Worm (Caenorhabditis elegans) whole organism, L4 larva: ENCODE results near the gene F20G2.2.
A peak's percentile ranks its signal among the peaks of the same experiment; 100 is the strongest.

Experiments
- D1046.2 ChIP-seq: fragments of 200-800 bp; sonication (Bioruptor generic); IDR thresholded peaks from 2 replicates; pipeline ENCODE4 v1.3.6; 2022; ENCODE audit warnings: missing genetic modification characterization, missing compliant biosample characterization
- F37D6.2 ChIP-seq: sonication (generic microtip); optimal IDR thresholded peaks from 2 replicates; lab custom pipeline; 2016; ENCODE audit warnings: mild to moderate bottlenecking, missing genetic modification characterization, missing compliant biosample characterization
- R02D3.7 ChIP-seq: fragments of 150-350 bp; sonication (generic microtip); optimal IDR thresholded peaks from 3 replicates; lab custom pipeline; 2014; ENCODE audit warnings: missing biosample characterization, missing genetic modification characterization
- T20F7.1 ChIP-seq: fragments of 200-800 bp; sonication (Bioruptor generic); optimal IDR thresholded peaks from 2 replicates; lab custom pipeline; 2018; ENCODE audit warnings: mild to moderate bottlenecking, missing genetic modification characterization, missing compliant biosample characterization
- T26A8.4 ChIP-seq: fragments of 200-800 bp; sonication (Bioruptor generic); IDR thresholded peaks from 2 replicates; pipeline ENCODE4 v1.3.6; 2022; ENCODE audit warnings: missing genetic modification characterization, missing compliant biosample characterization
- Y105C5A.15 ChIP-seq: fragments of 200-800 bp; sonication (Bioruptor generic); IDR thresholded peaks from 2 replicates; pipeline ENCODE4 v1.3.6; 2022; ENCODE audit warnings: missing genetic modification characterization, missing compliant biosample characterization
- Y75B8A.6 ChIP-seq: fragments of 200-800 bp; sonication (Bioruptor generic); IDR thresholded peaks from 2 replicates; pipeline ENCODE4 v1.3.6; 2022; ENCODE audit warnings: missing genetic modification reagents, missing genetic modification characterization, missing compliant biosample characterization
- aha-1 ChIP-seq: fragments of 150-350 bp; peaks from one replicate; lab custom pipeline; 2014; ENCODE audit warnings: missing biosample characterization, missing genetic modification characterization
- arid-1 ChIP-seq: fragments of 200-800 bp; sonication (Bioruptor generic); conservative IDR thresholded peaks from 2 replicates; pipeline ENCODE4 v1.3.6; 2022; ENCODE audit warnings: missing genetic modification reagents, missing genetic modification characterization, missing compliant biosample characterization
- ceh-44 ChIP-seq: fragments of 200-800 bp; sonication (Bioruptor generic); IDR thresholded peaks from 2 replicates; pipeline ENCODE4 v1.3.6; 2022; ENCODE audit warnings: missing genetic modification reagents, missing genetic modification characterization, missing compliant biosample characterization
- ces-1 ChIP-seq: fragments of 150-350 bp; sonication (generic microtip); optimal IDR thresholded peaks from 4 replicates; lab custom pipeline; 2014; ENCODE audit warnings: missing biosample characterization, missing genetic modification reagents, missing genetic modification characterization
- cey-2 ChIP-seq: sonication (generic microtip); optimal IDR thresholded peaks from 3 replicates; lab custom pipeline; 2017; ENCODE audit warnings: missing genetic modification characterization, mild to moderate bottlenecking, missing compliant biosample characterization, antibody characterized with exemption, borderline replicate concordance; ENCODE audit not compliant: insufficient read depth
- daf-12 ChIP-seq: fragments of 150-350 bp; optimal IDR thresholded peaks from 2 replicates; lab custom pipeline; 2014; ENCODE audit warnings: missing biosample characterization, missing genetic modification reagents, missing genetic modification characterization
- daf-16 ChIP-seq, 3 experiments: sonication (generic microtip); optimal IDR thresholded peaks; 2 replicates each; lab custom pipeline; 2016 to 2017; ENCODE audit warnings: missing genetic modification characterization in 3 of 3, missing genetic modification reagents in 3 of 3, mild to moderate bottlenecking in 2 of 3, missing compliant biosample characterization in 2 of 3, missing biosample characterization in 1 of 3, moderate library complexity in 1 of 3
- daf-8 ChIP-seq: fragments of 200-800 bp; sonication (Bioruptor generic); IDR thresholded peaks from 2 replicates; pipeline ENCODE4 v1.3.6; 2022; ENCODE audit warnings: missing genetic modification characterization, missing compliant biosample characterization
- dmd-6 ChIP-seq: fragments of 200-800 bp; sonication (Bioruptor generic); IDR thresholded peaks from 2 replicates; pipeline ENCODE4 v1.3.6; 2022; ENCODE audit warnings: missing genetic modification reagents, missing genetic modification characterization, missing compliant biosample characterization
- dmd-9 ChIP-seq: fragments of 200-800 bp; sonication (Bioruptor generic); IDR thresholded peaks from 2 replicates; pipeline ENCODE4 v1.3.6; 2022; ENCODE audit warnings: missing genetic modification reagents, missing genetic modification characterization, missing compliant biosample characterization
- duxl-1 ChIP-seq: sonication (generic microtip); optimal IDR thresholded peaks from 2 replicates; lab custom pipeline; 2016; ENCODE audit warnings: mild to moderate bottlenecking, missing genetic modification characterization, moderate library complexity, missing compliant biosample characterization; ENCODE audit not compliant: poor library complexity
- dve-1 ChIP-seq: sonication (generic microtip); optimal IDR thresholded peaks from 2 replicates; lab custom pipeline; 2017; ENCODE audit warnings: antibody characterized with exemption, mild to moderate bottlenecking, missing genetic modification characterization, missing compliant biosample characterization; ENCODE audit not compliant: insufficient read depth
- egl-27 ChIP-seq: sonication (generic microtip); optimal IDR thresholded peaks from 3 replicates; lab custom pipeline; 2017; ENCODE audit warnings: missing biosample characterization, missing genetic modification reagents, missing genetic modification characterization
- fkh-10 ChIP-seq: fragments of 150-350 bp; optimal IDR thresholded peaks from 2 replicates; lab custom pipeline; 2014; ENCODE audit warnings: missing biosample characterization, missing genetic modification reagents, missing genetic modification characterization
- fos-1 ChIP-seq: fragments of 150-350 bp; optimal IDR thresholded peaks from 2 replicates; lab custom pipeline; 2014; ENCODE audit warnings: missing biosample characterization, missing genetic modification characterization
- hif-1 ChIP-seq, 2 experiments: sonication (generic microtip); optimal IDR thresholded peaks; 2 replicates each; lab custom pipeline; 2016 to 2017; ENCODE audit warnings: missing compliant biosample characterization in 2 of 2, missing genetic modification characterization in 2 of 2, missing genetic modification reagents in 2 of 2, missing genotype in 2 of 2, mild to moderate bottlenecking in 1 of 2
- hlh-11 ChIP-seq: fragments of 200-800 bp; sonication (Bioruptor generic); optimal IDR thresholded peaks from 2 replicates; lab custom pipeline; 2018; ENCODE audit warnings: mild to moderate bottlenecking, missing genetic modification characterization, missing compliant biosample characterization
- hmg-1.1 ChIP-seq: fragments of 200-800 bp; sonication (Bioruptor generic); IDR thresholded peaks from 2 replicates; pipeline ENCODE4 v1.3.6; 2022; ENCODE audit warnings: missing genetic modification reagents, missing genetic modification characterization, missing compliant biosample characterization
- lin-1 ChIP-seq: fragments of 200-800 bp; sonication (Bioruptor generic); IDR thresholded peaks from 2 replicates; pipeline ENCODE4 v1.3.6; 2022; ENCODE audit warnings: missing genetic modification reagents, missing genetic modification characterization, missing compliant biosample characterization
- lin-38 ChIP-seq: fragments of 200-800 bp; sonication (Bioruptor generic); IDR thresholded peaks from 2 replicates; pipeline ENCODE4 v1.3.6; 2022; ENCODE audit warnings: missing genetic modification reagents, missing genetic modification characterization, missing compliant biosample characterization
- mdl-1 ChIP-seq, 2 experiments: fragments of 150-350 bp in 1 of 2; sonication (generic microtip) in 1 of 2; optimal IDR thresholded peaks; 2 replicates each; lab custom pipeline; 2014 to 2017; ENCODE audit warnings: missing biosample characterization in 2 of 2, missing genetic modification characterization in 2 of 2
- mep-1 ChIP-seq: fragments of 150-350 bp; sonication (generic microtip); optimal IDR thresholded peaks from 3 replicates; lab custom pipeline; 2014; ENCODE audit warnings: missing biosample characterization, missing genetic modification characterization
- mes-2 ChIP-seq: sonication (generic microtip); optimal IDR thresholded peaks from 2 replicates; lab custom pipeline; 2016; ENCODE audit warnings: missing genotype, mild to moderate bottlenecking, missing genetic modification characterization, missing compliant biosample characterization; ENCODE audit not compliant: poor library complexity, severe bottlenecking
- mxl-2 ChIP-seq: fragments of 200-800 bp; sonication (Bioruptor generic); conservative IDR thresholded peaks from 2 replicates; pipeline ENCODE4 v1.3.6; 2022; ENCODE audit warnings: missing genetic modification reagents, missing genetic modification characterization, missing compliant biosample characterization
- nhr-10 ChIP-seq: fragments of 150-350 bp; optimal IDR thresholded peaks from 2 replicates; lab custom pipeline; 2014; ENCODE audit warnings: missing biosample characterization, missing genetic modification characterization
- nhr-102 ChIP-seq: sonication (generic microtip); optimal IDR thresholded peaks from 2 replicates; lab custom pipeline; 2016; ENCODE audit warnings: mild to moderate bottlenecking, missing genetic modification characterization, moderate library complexity, missing compliant biosample characterization
- nhr-11 ChIP-seq: fragments of 150-350 bp; optimal IDR thresholded peaks from 2 replicates; lab custom pipeline; 2014; ENCODE audit warnings: missing biosample characterization, missing genetic modification characterization
- nhr-111 ChIP-seq: fragments of 200-800 bp; sonication (Bioruptor generic); optimal IDR thresholded peaks from 2 replicates; lab custom pipeline; 2018; ENCODE audit warnings: mild to moderate bottlenecking, missing genetic modification characterization, missing compliant biosample characterization
- nhr-42 ChIP-seq: fragments of 200-800 bp; sonication (Bioruptor generic); IDR thresholded peaks from 2 replicates; pipeline ENCODE4 v1.3.6; 2022; ENCODE audit warnings: missing genetic modification characterization, missing compliant biosample characterization
- nhr-6 ChIP-seq: fragments of 150-350 bp; optimal IDR thresholded peaks from 2 replicates; lab custom pipeline; 2014; ENCODE audit warnings: missing biosample characterization, missing genetic modification characterization
- pha-4 ChIP-seq, 2 experiments: fragments of 150-350 bp in 1 of 2; fragments of 200-800 bp in 1 of 2; sonication (Bioruptor generic) in 1 of 2; IDR thresholded peaks in 1 of 2; optimal IDR thresholded peaks in 1 of 2; 2 replicates each; pipeline versions ENCODE4 v1.3.6 to Lab custom; 2014 to 2022; ENCODE audit warnings: missing genetic modification characterization in 2 of 2, missing genetic modification reagents in 2 of 2, missing biosample characterization in 1 of 2, missing compliant biosample characterization in 1 of 2
- pqm-1 ChIP-seq: sonication (generic microtip); optimal IDR thresholded peaks from 2 replicates; lab custom pipeline; 2017; ENCODE audit warnings: missing biosample characterization, missing genetic modification characterization
- saeg-2 ChIP-seq: fragments of 200-800 bp; sonication (Bioruptor generic); IDR thresholded peaks from 2 replicates; pipeline ENCODE4 v1.3.6; 2022; ENCODE audit warnings: missing genetic modification reagents, missing genetic modification characterization, missing compliant biosample characterization
- unc-130 ChIP-seq: sonication (generic microtip); optimal IDR thresholded peaks from 2 replicates; lab custom pipeline; 2016; ENCODE audit warnings: missing genetic modification reagents, missing genetic modification characterization, missing compliant biosample characterization
- unc-62 ChIP-seq, 3 experiments: fragments of 150-350 bp in 1 of 3; sonication (generic microtip); optimal IDR thresholded peaks in 2 of 3; peaks in 1 of 3; 1 replicate in 1 of 3; 2 replicates in 2 of 3; lab custom pipeline; 2014 to 2017; ENCODE audit warnings: missing biosample characterization in 3 of 3, missing genetic modification characterization in 3 of 3, missing genetic modification reagents in 3 of 3, missing genotype in 1 of 3
- vab-7 ChIP-seq: fragments of 200-800 bp; sonication (Bioruptor generic); IDR thresholded peaks from 2 replicates; pipeline ENCODE4 v1.3.6; 2022; ENCODE audit warnings: missing genetic modification reagents, missing genetic modification characterization, missing compliant biosample characterization
- zfp-2 ChIP-seq: sonication (generic microtip); optimal IDR thresholded peaks from 2 replicates; lab custom pipeline; 2016; ENCODE audit warnings: mild to moderate bottlenecking, missing genetic modification characterization, missing compliant biosample characterization
- zfp-3 ChIP-seq: fragments of 200-800 bp; sonication (Bioruptor generic); conservative IDR thresholded peaks from 2 replicates; pipeline ENCODE4 v1.3.6; 2022; ENCODE audit warnings: missing genetic modification reagents, missing genetic modification characterization, missing compliant biosample characterization
- ztf-11 ChIP-seq: fragments of 150-350 bp; optimal IDR thresholded peaks from 2 replicates; lab custom pipeline; 2014; ENCODE audit warnings: missing biosample characterization, missing genetic modification characterization

Gene F20G2.2

ce11 chrV:13789362-13789761, 33.2 kb upstream of the F20G2.2 start (continued):
- TF ChIP-seq lin-1 (GFP tag; lab: Robert Waterston, UW) (peak; percentile 40; the same call in 1 of the 2 replicates), vab-7 (GFP tag; lab: Robert Waterston, UW) (no peak), lin-38 (peak; percentile 80), unc-62 (GFP tag; optimal IDR thresholded peaks at IDR 0.05 in 1 of 2; lab: Kevin White, UChicago) (peak in 1 of 2 experiments; percentile 100), unc-62 (tag; optimal IDR thresholded peaks at IDR 0.05; lab: Kevin White, UChicago) (no peak), R02D3.7 (tag; lab: Kevin White, UChicago) (no peak), ceh-44 (GFP tag; lab: Robert Waterston, UW) (no peak), pqm-1 (tag; lab: Kevin White, UChicago) (no peak), Y105C5A.15 (GFP tag; lab: Robert Waterston, UW) (no peak), aha-1 (tag; lab: Kevin White, UChicago) (peak; percentile 91), hif-1 (tag; optimal IDR thresholded peaks at IDR 0.05; lab: Kevin White, UChicago) (peak in 1 of 2 experiments; percentile 85), nhr-10 (tag; lab: Kevin White, UChicago) (peak; percentile 18), fkh-10 (peak; percentile 74), F37D6.2 (tag; lab: Kevin White, UChicago) (peak; percentile 9), nhr-6 (tag; lab: Kevin White, UChicago) (peak; percentile 99), ces-1 (GFP tag; lab: Kevin White, UChicago) (no peak), fos-1 (tag; lab: Kevin White, UChicago) (no peak), nhr-42 (no peak), egl-27 (tag; lab: Kevin White, UChicago) (no peak), cey-2 (tag; lab: Kevin White, UChicago) (no peak), ztf-11 (no peak), unc-130 (GFP tag; lab: Kevin White, UChicago) (no peak), hlh-11 (tag; lab: Kevin White, UChicago) (peak; percentile 91), duxl-1 (tag; lab: Kevin White, UChicago) (no peak), D1046.2 (GFP tag; lab: Robert Waterston, UW) (no peak), mxl-2 (GFP tag; lab: Robert Waterston, UW) (no peak), daf-12 (tag; lab: Kevin White, UChicago) (no peak), dmd-9 (GFP tag; lab: Robert Waterston, UW) (0 out of 2 replicates have a peak, but pooled peaks have one; percentile 50), daf-16 (GFP tag; optimal IDR thresholded peaks at IDR 0.05; lab: Kevin White, UChicago) (peak; percentile 50 to 51), daf-16 (tag; optimal IDR thresholded peaks at IDR 0.05; lab: Kevin White, UChicago) (peak; percentile 90), saeg-2 (GFP tag; lab: Robert Waterston, UW) (peak; percentile 52; the same call in 1 of the 2 replicates), T26A8.4 (peak; percentile 52), Y75B8A.6 (GFP tag; lab: Robert Waterston, UW) (no peak), zfp-3 (no peak), nhr-111 (no peak), hmg-1.1 (peak; percentile 83), zfp-2 (tag; lab: Kevin White, UChicago) (no peak)
- TF ChIP-seq, all 104 proteins: peak for 47

- TF ChIP-seq T20F7.1 (GFP tag; lab: Kevin White, UChicago) = no peak
- TF ChIP-seq dmd-6 = peak; percentile 29; the same call in 1 of the 2 replicates
- TF ChIP-seq mdl-1 (tag; optimal IDR thresholded peaks at IDR 0.05; lab: Kevin White, UChicago) = peak in 1 of 2 experiments; percentile 1
- TF ChIP-seq unc-62 (GFP tag; optimal IDR thresholded peaks at IDR 0.05 in 1 of 2; lab: Kevin White, UChicago) = no peak
- TF ChIP-seq unc-62 (tag; optimal IDR thresholded peaks at IDR 0.05; lab: Kevin White, UChicago) = no peak
- no peak for TF ChIP-seq daf-8 (GFP tag; lab: Robert Waterston, UW)
- peak; percentile 68 for TF ChIP-seq dve-1
- TF ChIP-seq pqm-1 (tag; lab: Kevin White, UChicago) = peak; percentile 56
- TF ChIP-seq daf-16 (GFP tag; optimal IDR thresholded peaks at IDR 0.05; lab: Kevin White, UChicago) = no peak
- peak; percentile 85 for TF ChIP-seq daf-16 (tag; optimal IDR thresholded peaks at IDR 0.05; lab: Kevin White, UChicago)
- no peak for TF ChIP-seq nhr-102 (tag; lab: Kevin White, UChicago)
- peak; percentile 51 for TF ChIP-seq aha-1 (tag; lab: Kevin White, UChicago)
- TF ChIP-seq arid-1 (GFP tag; lab: Robert Waterston, UW) = 0 out of 2 replicates have a peak, but pooled peaks have one; percentile 14
- TF ChIP-seq mep-1 (tag; lab: Kevin White, UChicago) = peak; percentile 25
- peak; percentile 1 for TF ChIP-seq mes-2 (tag; lab: Kevin White, UChicago)
- TF ChIP-seq pha-4 (GFP tag; IDR thresholded peaks at IDR 0.05; lab: Robert Waterston, UW) = no peak
- peak; percentile 2 for TF ChIP-seq pha-4 (tag; optimal IDR thresholded peaks at IDR 0.05; lab: Kevin White, UChicago)
- peak; percentile 15 for TF ChIP-seq nhr-11 (tag; lab: Kevin White, UChicago)
These were observed 31.9 kb upstream of the F20G2.2 start for ce11 chrV:13787948-13788681.
